Fruit fly (Drosophila melanogaster) Kc167 (cell line): ENCODE measurements around the gene CG10041.

ENCODE experiments used
- Myc ChIP-seq: fragments of >200 bp; optimal IDR thresholded peaks from 2 replicates; lab custom pipeline; 2017; ENCODE audit warnings: missing external identifiers
- h ChIP-seq: fragments of >200 bp; optimal IDR thresholded peaks from 3 replicates; lab custom pipeline; 2018; ENCODE audit warnings: missing external identifiers
- psq ChIP-seq: fragments of >200 bp; optimal IDR thresholded peaks from 2 replicates; lab custom pipeline; 2017; ENCODE audit warnings: missing external identifiers

dm6 chr3R:12344914-12345549, 6.9 kb downstream of the CG10041 start:
- TF ChIP-seq Myc (lab: Kevin White, UChicago) (no peak), psq (no peak), h (lab: Kevin White, UChicago) (no peak)
